Fruit fly (Drosophila melanogaster) whole organism, adult: Measurements from ENCODE around the gene Sam-S.

Experiments used
- CG12768 ChIP-seq: fragments of 200-800 bp; sonication (Bioruptor generic); optimal IDR thresholded peaks from 2 replicates; lab custom pipeline; 2017; ENCODE audit warnings: missing biosample characterization, missing genetic modification characterization, mild to moderate bottlenecking, moderate library complexity, missing genetic modification reagents
- CG1620 ChIP-seq: fragments of 200-800 bp; sonication (Bioruptor generic); optimal IDR thresholded peaks from 2 replicates; lab custom pipeline; 2016; ENCODE audit warnings: missing biosample characterization, missing genetic modification characterization
- CG33017 ChIP-seq: fragments of 200-800 bp; sonication (Bioruptor generic); optimal IDR thresholded peaks from 2 replicates; lab custom pipeline; 2018; ENCODE audit warnings: missing biosample characterization, mild to moderate bottlenecking, missing genetic modification characterization, moderate library complexity
- CG7045 ChIP-seq: fragments of 200-800 bp; sonication (Bioruptor generic); optimal IDR thresholded peaks from 2 replicates; lab custom pipeline; 2017; ENCODE audit warnings: missing biosample characterization, mild to moderate bottlenecking, missing genetic modification characterization
- CG7101 ChIP-seq: fragments of 200-800 bp; sonication (Bioruptor generic); optimal IDR thresholded peaks from 2 replicates; lab custom pipeline; 2018; ENCODE audit warnings: missing biosample characterization, mild to moderate bottlenecking, missing genetic modification characterization, moderate library complexity
- Crg-1 ChIP-seq: fragments of 200-800 bp; sonication (Bioruptor generic); optimal IDR thresholded peaks from 2 replicates; lab custom pipeline; 2016; ENCODE audit warnings: missing biosample characterization, missing genetic modification characterization
- Hr96 ChIP-seq: fragments of 200-800 bp; sonication (Bioruptor generic); optimal IDR thresholded peaks from 2 replicates; lab custom pipeline; 2016; ENCODE audit warnings: missing biosample characterization, missing genetic modification characterization
- bab1 ChIP-seq: fragments of 200-800 bp; sonication (Bioruptor generic); optimal IDR thresholded peaks from 3 replicates; lab custom pipeline; 2019; ENCODE audit warnings: missing biosample characterization, mild to moderate bottlenecking, missing genetic modification characterization, moderate library complexity
- cnc ChIP-seq, 2 experiments: fragments of >200 bp; optimal IDR thresholded peaks; 2 replicates each; lab custom pipeline; 2017
- pad ChIP-seq: fragments of 200-800 bp; sonication (Bioruptor generic); optimal IDR thresholded peaks from 3 replicates; lab custom pipeline; 2017; ENCODE audit warnings: missing biosample characterization, missing genetic modification characterization, mild to moderate bottlenecking, moderate library complexity, missing genetic modification reagents
- toe ChIP-seq: fragments of 200-800 bp; sonication (Bioruptor generic); optimal IDR thresholded peaks from 2 replicates; lab custom pipeline; 2016; ENCODE audit warnings: missing biosample characterization, missing genetic modification characterization

DNA sequence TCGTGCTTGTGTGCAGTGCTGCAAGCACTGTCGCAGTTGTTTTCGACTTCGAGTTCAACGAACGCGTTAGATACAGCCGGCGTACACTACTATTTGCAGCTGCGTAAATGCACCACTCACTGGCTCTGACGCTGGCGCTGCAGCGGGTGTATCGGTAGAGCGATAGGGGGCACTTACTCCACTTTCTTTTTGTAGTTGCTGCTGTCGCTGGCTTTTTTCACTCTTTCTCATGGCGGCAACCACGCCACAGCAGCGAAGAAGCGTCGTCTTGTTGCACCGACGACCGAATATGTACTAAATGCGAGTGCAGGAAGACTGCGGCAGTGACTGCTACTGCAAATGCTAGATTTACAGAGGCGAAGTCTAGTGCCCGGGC is 14.7 kb downstream of the Sam-S start, which contains the start of gene CG4822:
- TF ChIP-seq CG12768 (GFP tag; lab: Kevin White, UChicago): no peak
- no peak for TF ChIP-seq CG33017 (tag; lab: Kevin White, UChicago)
- TF ChIP-seq Crg-1 (GFP tag; lab: Kevin White, UChicago): no peak
- TF ChIP-seq CG7045 (GFP tag; lab: Kevin White, UChicago): no peak
- no peak for TF ChIP-seq CG7101 (tag; lab: Kevin White, UChicago)
- no peak for TF ChIP-seq CG1620 (GFP tag; lab: Kevin White, UChicago)
- TF ChIP-seq bab1: no peak
- no peak for TF ChIP-seq toe
- TF ChIP-seq Hr96 (GFP tag; lab: Kevin White, UChicago): no peak
- no peak for TF ChIP-seq cnc (optimal IDR thresholded peaks at IDR 0.05; lab: Kevin White, UChicago)
- TF ChIP-seq pad (GFP tag; lab: Kevin White, UChicago): no peak
